Fruit fly (Drosophila melanogaster) ovary, adult (tissue): ENCODE measurements around the gene CG13893.

Experiments
- CG17801 ChIP-seq: fragments of 200-800 bp; optimal IDR thresholded peaks from 2 replicates; lab custom pipeline; 2019; ENCODE audit warnings: missing biosample characterization, mild to moderate bottlenecking, missing genetic modification characterization, moderate library complexity; ENCODE audit not compliant: partially characterized antibody

Gene CG13893

DNA sequence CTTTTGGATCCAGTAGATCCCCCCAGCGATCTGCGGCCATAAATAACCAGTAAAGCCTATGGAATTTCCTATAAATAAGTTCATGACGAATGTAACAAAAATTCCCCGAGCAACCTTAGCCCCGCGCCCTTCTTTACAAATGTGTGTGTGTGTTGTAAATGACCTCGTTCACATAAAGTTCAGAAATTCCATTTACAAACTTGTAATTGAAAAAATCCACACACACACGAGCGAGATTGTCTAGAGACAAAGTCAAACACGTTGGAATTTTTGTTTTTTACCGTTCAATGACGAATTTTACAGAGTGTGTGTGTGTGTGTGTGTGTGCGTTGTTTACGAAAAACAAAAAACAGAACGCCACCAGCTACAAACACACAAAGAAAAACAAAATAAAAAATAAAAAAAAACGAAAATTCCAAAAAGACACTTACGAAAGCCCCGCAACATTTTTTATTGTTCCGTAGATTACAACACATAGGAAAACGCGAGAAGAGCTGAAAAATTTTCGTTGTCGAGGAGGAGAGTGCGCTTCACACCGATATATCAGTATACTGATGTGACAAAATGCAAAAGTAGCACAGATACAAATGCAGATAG, 35.0 kb upstream of the CG13893 start:
- no peak for TF ChIP-seq CG17801 (GFP tag; lab: Kevin White, UChicago)

DNA sequence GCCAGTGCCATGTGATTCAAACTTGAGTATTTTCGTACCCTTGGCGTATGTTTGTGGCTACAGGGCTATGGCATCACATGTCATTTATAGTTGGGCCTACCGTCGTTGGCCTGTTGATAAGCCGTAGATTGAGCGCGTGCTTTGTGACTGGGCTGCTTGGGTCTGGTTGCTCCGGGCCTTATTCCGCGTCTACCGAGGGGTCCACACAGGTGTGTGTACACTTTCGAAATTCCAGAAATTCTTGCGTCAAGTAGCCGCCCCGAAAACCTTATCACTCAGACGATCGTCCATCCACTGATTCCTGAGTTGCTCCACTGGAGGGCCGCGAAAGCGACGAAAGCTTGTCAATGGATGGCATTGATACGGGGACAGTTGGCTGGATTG, 34.2 kb upstream of the CG13893 start:
- no peak for TF ChIP-seq CG17801 (GFP tag; lab: Kevin White, UChicago)

DNA sequence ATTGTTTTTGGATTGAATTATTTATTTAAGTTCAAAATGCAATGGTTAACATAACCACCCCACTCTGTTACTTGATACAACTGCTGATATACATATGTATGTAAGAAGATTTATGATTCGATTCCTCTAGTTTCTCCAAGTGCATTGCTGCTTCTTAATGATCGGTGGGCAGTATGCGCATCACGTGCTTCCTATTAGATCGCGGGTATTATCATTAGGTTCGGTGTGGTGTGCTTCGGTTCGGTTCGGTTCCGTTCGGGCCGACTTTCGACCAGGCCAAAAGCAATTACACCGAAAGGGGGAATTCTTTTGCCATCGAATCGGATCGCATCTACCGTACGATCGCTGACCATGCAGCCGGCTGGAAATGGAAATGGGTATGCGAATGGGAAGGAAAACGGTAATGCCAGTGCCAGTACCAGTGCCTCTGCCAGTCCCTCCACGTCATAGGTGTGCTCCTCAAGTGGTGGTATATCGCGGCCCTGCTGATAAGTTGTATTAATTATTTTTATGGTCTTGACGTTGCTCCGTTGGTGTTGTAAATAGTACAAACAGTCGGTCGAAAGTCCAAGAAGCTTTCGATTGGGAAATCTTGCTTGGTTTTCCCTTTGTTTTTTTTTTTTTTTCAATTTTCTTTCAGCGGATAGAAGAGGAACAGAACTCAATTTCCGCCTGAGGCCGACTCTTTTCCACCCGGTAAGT, 33.7 kb upstream of the CG13893 start:
- no peak for TF ChIP-seq CG17801 (GFP tag; lab: Kevin White, UChicago)

DNA sequence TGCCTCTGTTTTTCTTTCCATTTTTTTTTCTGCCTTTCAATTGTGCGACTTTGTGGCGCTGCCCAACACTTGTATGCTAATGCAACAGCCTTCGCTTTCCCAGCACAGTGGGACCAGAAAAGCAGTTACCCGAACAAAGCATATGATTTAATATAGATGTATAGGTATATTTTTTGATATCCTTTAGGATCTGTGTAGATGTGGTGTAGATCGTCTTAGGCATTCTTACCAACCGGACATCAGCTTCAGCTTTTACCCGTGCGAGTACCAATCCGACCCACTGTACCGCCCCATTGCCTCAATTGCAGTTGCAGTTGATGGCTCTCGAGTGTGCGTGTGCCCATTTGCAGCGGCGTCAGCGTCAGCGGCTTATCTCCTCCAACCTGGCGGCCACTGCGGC, 32.6 kb upstream of the CG13893 start:
- TF ChIP-seq CG17801 (GFP tag; lab: Kevin White, UChicago) = no peak

dm6 chr3L:635529-635928, 31.7 kb upstream of the CG13893 start:
- TF ChIP-seq CG17801 (GFP tag; lab: Kevin White, UChicago) = no peak

DNA sequence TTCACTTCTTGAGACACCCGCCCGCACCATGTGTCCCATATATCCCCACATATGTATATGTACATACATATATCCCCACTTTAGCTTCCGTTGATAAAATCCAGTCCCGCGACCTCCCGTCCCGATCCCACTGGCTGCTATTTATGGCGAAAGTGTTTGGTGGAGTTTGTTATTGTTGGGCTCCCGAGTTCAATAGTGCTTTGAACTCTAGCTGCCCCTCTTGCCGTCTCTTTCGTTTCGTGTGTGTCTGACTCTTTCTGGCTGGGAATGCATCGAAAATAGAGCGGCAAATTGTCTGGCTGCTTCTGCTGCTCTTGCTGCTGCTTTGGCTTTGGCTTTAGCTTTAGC, 31.2 kb upstream of the CG13893 start:
- TF ChIP-seq CG17801 (GFP tag; lab: Kevin White, UChicago) = no peak

dm6 chr3L:634319-635015, 30.7 kb upstream of the CG13893 start:
- TF ChIP-seq CG17801 (GFP tag; lab: Kevin White, UChicago) = no peak

dm6 chr3L:633272-634254, 29.8 kb upstream of the CG13893 start:
- no peak for TF ChIP-seq CG17801 (GFP tag; lab: Kevin White, UChicago)

DNA sequence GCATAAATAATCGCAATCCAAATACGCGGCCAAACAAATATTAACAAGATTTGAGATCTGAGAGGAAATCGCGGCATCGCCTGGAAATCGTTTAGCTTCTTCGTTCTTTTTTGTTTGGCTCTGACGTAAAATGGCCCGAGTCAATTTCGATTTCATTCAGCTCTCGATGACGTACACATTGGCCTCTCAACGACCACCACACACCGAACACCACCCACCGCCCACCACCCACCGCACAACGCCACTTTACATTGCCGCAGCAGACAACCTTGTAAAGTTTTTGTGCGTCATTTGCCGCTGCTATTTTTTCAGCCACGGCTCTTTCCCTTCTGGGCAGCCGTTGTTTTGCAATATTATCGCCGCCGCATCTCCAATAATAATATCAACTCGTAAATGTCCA, 28.2 kb upstream of the CG13893 start:
- TF ChIP-seq CG17801 (GFP tag; lab: Kevin White, UChicago) = no peak

- TF ChIP-seq CG17801 (GFP tag; lab: Kevin White, UChicago) = no peak
These were observed 26.9 kb upstream of the CG13893 start for dm6 chr3L:630666-631065.

- no peak for TF ChIP-seq CG17801 (GFP tag; lab: Kevin White, UChicago)
These were observed 26.3 kb upstream of the CG13893 start for dm6 chr3L:629916-630663.

- no peak for TF ChIP-seq CG17801 (GFP tag; lab: Kevin White, UChicago)
These were observed 25.6 kb upstream of the CG13893 start for dm6 chr3L:629353-629915.

- no peak for TF ChIP-seq CG17801 (GFP tag; lab: Kevin White, UChicago)
These were observed 25.0 kb upstream of the CG13893 start for dm6 chr3L:628654-629285.
